Worm (Caenorhabditis elegans) whole organism, young adult: Measurements from ENCODE around the gene H28G03.3.
A peak's percentile ranks its signal among the peaks of the same experiment; 100 is the strongest.

Source experiments
- B0336.3 ChIP-seq: fragments of 200-800 bp; sonication (Bioruptor generic); IDR thresholded peaks from 2 replicates; pipeline ENCODE4 v1.3.6; 2022; ENCODE audit warnings: missing genetic modification characterization, missing compliant biosample characterization
- C17E4.6 ChIP-seq: fragments of 200-800 bp; sonication (Bioruptor generic); IDR thresholded peaks from 2 replicates; pipeline ENCODE4 v1.3.6; 2022; ENCODE audit warnings: missing genetic modification reagents, missing genetic modification characterization, missing compliant biosample characterization
- D2030.7 ChIP-seq: fragments of 200-800 bp; sonication (Bioruptor generic); IDR thresholded peaks from 2 replicates; pipeline ENCODE4 v1.3.6; 2022; ENCODE audit warnings: missing genetic modification reagents, missing genetic modification characterization, missing compliant biosample characterization
- F10E7.11 ChIP-seq: sonication (generic microtip); optimal IDR thresholded peaks from 2 replicates; lab custom pipeline; 2017; ENCODE audit warnings: mild to moderate bottlenecking, missing genetic modification characterization, moderate library complexity, missing compliant biosample characterization
- F22D6.2 ChIP-seq: sonication (generic microtip); optimal IDR thresholded peaks from 2 replicates; lab custom pipeline; 2016; ENCODE audit warnings: mild to moderate bottlenecking, missing genetic modification characterization, missing compliant biosample characterization
- F23B12.7 ChIP-seq: sonication (generic microtip); optimal IDR thresholded peaks from 2 replicates; lab custom pipeline; 2017; ENCODE audit warnings: missing genetic modification characterization, mild to moderate bottlenecking, missing compliant biosample characterization, antibody characterized with exemption, moderate library complexity; ENCODE audit not compliant: insufficient read depth
- F39B2.1 ChIP-seq: fragments of 200-800 bp; sonication (Bioruptor generic); IDR thresholded peaks from 2 replicates; pipeline ENCODE4 v1.3.6; 2022; ENCODE audit warnings: missing genetic modification reagents, missing genetic modification characterization, missing compliant biosample characterization
- F52B5.7 ChIP-seq: sonication (generic microtip); optimal IDR thresholded peaks from 2 replicates; lab custom pipeline; 2016; ENCODE audit warnings: mild to moderate bottlenecking, missing genetic modification characterization, missing compliant biosample characterization
- F57C9.4 ChIP-seq: sonication (generic microtip); optimal IDR thresholded peaks from 2 replicates; lab custom pipeline; 2017; ENCODE audit warnings: mild to moderate bottlenecking, missing genetic modification characterization, missing compliant biosample characterization
- K11D2.4 ChIP-seq: fragments of 200-800 bp; sonication (Bioruptor generic); IDR thresholded peaks from 2 replicates; pipeline ENCODE4 v1.3.6; 2022; ENCODE audit warnings: missing genetic modification reagents, missing genetic modification characterization, missing compliant biosample characterization
- K12H6.12 ChIP-seq: fragments of 200-800 bp; sonication (Bioruptor generic); optimal IDR thresholded peaks from 2 replicates; lab custom pipeline; 2018; ENCODE audit warnings: mild to moderate bottlenecking, missing genetic modification characterization, missing compliant biosample characterization
- Y56A3A.18 ChIP-seq: fragments of 200-800 bp; sonication (Bioruptor generic); IDR thresholded peaks from 2 replicates; pipeline ENCODE4 v1.3.6; 2022; ENCODE audit warnings: missing genetic modification reagents, missing genetic modification characterization, missing compliant biosample characterization
- Y67H2A.10 ChIP-seq: fragments of 200-800 bp; sonication (Bioruptor generic); conservative IDR thresholded peaks from 2 replicates; pipeline ENCODE4 v1.3.6; 2022; ENCODE audit warnings: missing genetic modification reagents, missing genetic modification characterization, missing compliant biosample characterization
- ZK185.1 ChIP-seq: sonication (generic microtip); optimal IDR thresholded peaks from 2 replicates; lab custom pipeline; 2016; ENCODE audit warnings: mild to moderate bottlenecking, missing genetic modification characterization, missing compliant biosample characterization; ENCODE audit not compliant: poor library complexity, severe bottlenecking
- aptf-2 ChIP-seq: fragments of 200-800 bp; sonication (Bioruptor generic); conservative IDR thresholded peaks from 2 replicates; pipeline ENCODE4 v1.3.6; 2022; ENCODE audit warnings: missing genetic modification reagents, missing genetic modification characterization, missing compliant biosample characterization
- attf-3 ChIP-seq: fragments of 200-800 bp; sonication (Bioruptor generic); conservative IDR thresholded peaks from 2 replicates; pipeline ENCODE4 v1.3.6; 2022; ENCODE audit warnings: missing genetic modification reagents, missing genetic modification characterization, missing compliant biosample characterization
- attf-6 ChIP-seq: fragments of 200-800 bp; sonication (Bioruptor generic); IDR thresholded peaks from 2 replicates; pipeline ENCODE4 v1.3.6; 2022; ENCODE audit warnings: missing genetic modification reagents, missing genetic modification characterization, missing compliant biosample characterization
- bed-2 ChIP-seq: fragments of 200-800 bp; sonication (Bioruptor generic); IDR thresholded peaks from 2 replicates; pipeline ENCODE4 v1.3.6; 2022; ENCODE audit warnings: missing genetic modification reagents, missing genetic modification characterization, missing compliant biosample characterization
- cebp-2 ChIP-seq: fragments of 200-800 bp; sonication (Bioruptor generic); IDR thresholded peaks from 2 replicates; pipeline ENCODE4 v1.3.6; 2022; ENCODE audit warnings: missing genetic modification characterization, missing compliant biosample characterization
- ceh-40 ChIP-seq: fragments of 200-800 bp; sonication (Bioruptor generic); IDR thresholded peaks from 2 replicates; pipeline ENCODE4 v1.3.6; 2022; ENCODE audit warnings: missing genetic modification characterization, missing compliant biosample characterization
- ceh-79 ChIP-seq: sonication (generic microtip); optimal IDR thresholded peaks from 2 replicates; lab custom pipeline; 2017; ENCODE audit warnings: mild to moderate bottlenecking, missing genetic modification characterization, missing compliant biosample characterization
- die-1 ChIP-seq: sonication (generic microtip); optimal IDR thresholded peaks from 2 replicates; lab custom pipeline; 2016; ENCODE audit warnings: missing genotype, mild to moderate bottlenecking, missing genetic modification characterization, missing compliant biosample characterization
- dox-1 ChIP-seq: fragments of 200-800 bp; sonication (Bioruptor generic); IDR thresholded peaks from 2 replicates; pipeline ENCODE4 v1.3.6; 2022; ENCODE audit warnings: missing genetic modification reagents, missing genetic modification characterization, missing compliant biosample characterization
- dpff-1 ChIP-seq: sonication (generic microtip); optimal IDR thresholded peaks from 2 replicates; lab custom pipeline; 2017; ENCODE audit warnings: mild to moderate bottlenecking, missing genetic modification characterization, missing compliant biosample characterization
- fkh-3 ChIP-seq: sonication (generic microtip); optimal IDR thresholded peaks from 2 replicates; lab custom pipeline; 2016; ENCODE audit warnings: mild to moderate bottlenecking, missing genetic modification characterization, missing compliant biosample characterization
- him-1 ChIP-seq: sonication (generic microtip); optimal IDR thresholded peaks from 2 replicates; lab custom pipeline; 2016; ENCODE audit warnings: missing genotype, missing genetic modification reagents, missing genetic modification characterization, missing compliant biosample characterization
- hrde-1 ChIP-seq: sonication (generic microtip); optimal IDR thresholded peaks from 2 replicates; lab custom pipeline; 2016; ENCODE audit warnings: missing genetic modification characterization, mild to moderate bottlenecking, missing compliant biosample characterization, moderate library complexity, missing genotype, missing genetic modification reagents, borderline replicate concordance
- hsf-1 ChIP-seq: fragments of 200-800 bp; sonication (Bioruptor generic); IDR thresholded peaks from 2 replicates; pipeline ENCODE4 v1.3.6; 2022; ENCODE audit warnings: missing genetic modification reagents, missing genetic modification characterization, missing compliant biosample characterization
- lag-1 ChIP-seq: fragments of 200-800 bp; sonication (Bioruptor generic); IDR thresholded peaks from 2 replicates; pipeline ENCODE4 v1.3.6; 2022; ENCODE audit warnings: missing genetic modification reagents, missing genetic modification characterization, missing compliant biosample characterization
- let-607 ChIP-seq, 2 experiments: fragments of 200-800 bp in 1 of 2; sonication (Bioruptor generic) in 1 of 2; sonication (generic microtip) in 1 of 2; optimal IDR thresholded peaks; 2 replicates each; lab custom pipeline; 2016 to 2018; ENCODE audit warnings: mild to moderate bottlenecking in 2 of 2, missing compliant biosample characterization in 2 of 2, missing genetic modification characterization in 2 of 2, moderate library complexity in 2 of 2, missing genotype in 1 of 2
- lin-54 ChIP-seq: fragments of 200-800 bp; sonication (Bioruptor generic); optimal IDR thresholded peaks from 2 replicates; lab custom pipeline; 2018; ENCODE audit warnings: mild to moderate bottlenecking, missing genetic modification characterization, missing compliant biosample characterization
- lsy-27 ChIP-seq: sonication (generic microtip); optimal IDR thresholded peaks from 2 replicates; lab custom pipeline; 2017; ENCODE audit warnings: missing genetic modification characterization, mild to moderate bottlenecking, missing compliant biosample characterization, antibody characterized with exemption, missing genotype, borderline replicate concordance; ENCODE audit not compliant: insufficient read depth
- madf-10 ChIP-seq: sonication (generic microtip); optimal IDR thresholded peaks from 2 replicates; lab custom pipeline; 2016; ENCODE audit warnings: mild to moderate bottlenecking, missing genetic modification characterization, missing compliant biosample characterization
- madf-6 ChIP-seq: fragments of 200-800 bp; sonication (Bioruptor generic); IDR thresholded peaks from 2 replicates; pipeline ENCODE4 v1.3.6; 2022; ENCODE audit warnings: missing genetic modification reagents, missing genetic modification characterization, missing compliant biosample characterization
- mel-28 ChIP-seq: sonication (generic microtip); optimal IDR thresholded peaks from 2 replicates; lab custom pipeline; 2016; ENCODE audit warnings: borderline replicate concordance, mild to moderate bottlenecking, missing genetic modification characterization, missing compliant biosample characterization
- nhr-179 ChIP-seq: sonication (generic microtip); optimal IDR thresholded peaks from 2 replicates; lab custom pipeline; 2016; ENCODE audit warnings: mild to moderate bottlenecking, missing genetic modification characterization, missing compliant biosample characterization
- pbrm-1 ChIP-seq: fragments of 200-800 bp; sonication (Bioruptor generic); IDR thresholded peaks from 2 replicates; pipeline ENCODE4 v1.3.6; 2022; ENCODE audit warnings: missing genetic modification reagents, missing genetic modification characterization, missing compliant biosample characterization
- rcor-1 ChIP-seq: fragments of 200-800 bp; sonication (Bioruptor generic); IDR thresholded peaks from 2 replicates; pipeline ENCODE4 v1.3.6; 2022; ENCODE audit warnings: missing genetic modification reagents, missing genetic modification characterization, missing compliant biosample characterization
- rec-8 ChIP-seq, 2 experiments: sonication (generic microtip); optimal IDR thresholded peaks; 2 replicates each; lab custom pipeline; 2016; ENCODE audit warnings: mild to moderate bottlenecking in 2 of 2, missing genetic modification characterization in 2 of 2, missing genetic modification reagents in 2 of 2, missing genotype in 2 of 2, missing biosample characterization in 1 of 2, missing compliant biosample characterization in 1 of 2, moderate library complexity in 1 of 2
- sea-2 ChIP-seq: fragments of 200-800 bp; sonication (Bioruptor generic); IDR thresholded peaks from 2 replicates; pipeline ENCODE4 v1.3.6; 2022; ENCODE audit warnings: missing genetic modification characterization, missing compliant biosample characterization
- tbp1 ChIP-seq: fragments of 200-800 bp; sonication (Bioruptor generic); optimal IDR thresholded peaks from 2 replicates; lab custom pipeline; 2018; ENCODE audit warnings: mild to moderate bottlenecking, missing genetic modification characterization, missing compliant biosample characterization
- unc-130 ChIP-seq: sonication (generic microtip); optimal IDR thresholded peaks from 2 replicates; lab custom pipeline; 2016; ENCODE audit warnings: missing genetic modification reagents, missing genetic modification characterization, missing compliant biosample characterization
- unc-62 ChIP-seq: fragments of 150-350 bp; optimal IDR thresholded peaks from 2 replicates; lab custom pipeline; 2014; ENCODE audit warnings: missing biosample characterization, missing genetic modification reagents, missing genetic modification characterization
- zfh-2 ChIP-seq: fragments of 200-800 bp; sonication (Bioruptor generic); conservative IDR thresholded peaks from 2 replicates; pipeline ENCODE4 v1.3.6; 2022; ENCODE audit warnings: missing genetic modification reagents, missing genetic modification characterization, missing compliant biosample characterization
- zim-3 ChIP-seq: sonication (generic microtip); optimal IDR thresholded peaks from 2 replicates; lab custom pipeline; 2017; ENCODE audit warnings: mild to moderate bottlenecking, missing genetic modification characterization, moderate library complexity, missing compliant biosample characterization
- ztf-25 ChIP-seq: fragments of 200-800 bp; sonication (Bioruptor generic); IDR thresholded peaks from 2 replicates; pipeline ENCODE4 v1.3.6; 2022; ENCODE audit warnings: missing genetic modification reagents, missing genetic modification characterization, missing compliant biosample characterization
- ztf-28 ChIP-seq: fragments of 200-800 bp; sonication (Bioruptor generic); IDR thresholded peaks from 2 replicates; pipeline ENCODE4 v1.3.6; 2022; ENCODE audit warnings: missing genetic modification reagents, missing genetic modification characterization, missing compliant biosample characterization
- ztf-3 ChIP-seq: fragments of 200-800 bp; sonication (Bioruptor generic); optimal IDR thresholded peaks from 2 replicates; lab custom pipeline; 2018; ENCODE audit warnings: mild to moderate bottlenecking, missing genetic modification characterization, missing compliant biosample characterization
- ztf-6 ChIP-seq: fragments of 200-800 bp; sonication (Bioruptor generic); IDR thresholded peaks from 2 replicates; pipeline ENCODE4 v1.3.6; 2022; ENCODE audit warnings: missing genetic modification reagents, missing genetic modification characterization, missing compliant biosample characterization

H28G03.3 gene

ce11 chrX:5213565-5213964, 12.6 kb downstream of the H28G03.3 start (continued):
- TF ChIP-seq ztf-3 (GFP tag; lab: Kevin White, UChicago) (no peak), D2030.7 (GFP tag; lab: Robert Waterston, UW) (no peak), attf-6 (GFP tag; lab: Robert Waterston, UW) (no peak), unc-130 (GFP tag; lab: Kevin White, UChicago) (no peak), rcor-1 (GFP tag; lab: Robert Waterston, UW) (no peak), F22D6.2 (tag; lab: Kevin White, UChicago) (no peak), F23B12.7 (tag; lab: Kevin White, UChicago) (no peak), F52B5.7 (no peak), lag-1 (GFP tag; lab: Robert Waterston, UW) (no peak), zim-3 (no peak), F10E7.11 (tag; lab: Kevin White, UChicago) (no peak), bed-2 (GFP tag; lab: Robert Waterston, UW) (no peak), sea-2 (GFP tag; lab: Robert Waterston, UW) (no peak), madf-6 (GFP tag; lab: Robert Waterston, UW) (no peak), tbp1 (GFP tag; lab: Kevin White, UChicago) (peak; percentile 22), Y67H2A.10 (no peak), F39B2.1 (no peak), pbrm-1 (GFP tag; lab: Robert Waterston, UW) (0 out of 2 replicates have a peak, but pooled peaks have one; percentile 19), aptf-2 (GFP tag; lab: Robert Waterston, UW) (no peak), let-607 (tag; optimal IDR thresholded peaks at IDR 0.05; lab: Kevin White, UChicago) (peak in 1 of 2 experiments; percentile 61), zfh-2 (GFP tag; lab: Robert Waterston, UW) (no peak), ztf-6 (GFP tag; lab: Robert Waterston, UW) (no peak), die-1 (tag; lab: Kevin White, UChicago) (no peak), K11D2.4 (GFP tag; lab: Robert Waterston, UW) (no peak), F57C9.4 (no peak), dox-1 (GFP tag; lab: Robert Waterston, UW) (0 out of 2 replicates have a peak, but pooled peaks have one; percentile 8), unc-62 (GFP tag; lab: Kevin White, UChicago) (no peak), ztf-28 (GFP tag; lab: Robert Waterston, UW) (no peak), C17E4.6 (GFP tag; lab: Robert Waterston, UW) (no peak), ceh-40 (GFP tag; lab: Robert Waterston, UW) (no peak), hsf-1 (GFP tag; lab: Robert Waterston, UW) (no peak), rec-8 (tag; optimal IDR thresholded peaks at IDR 0.05; lab: Kevin White, UChicago) (no peak), hrde-1 (no peak), ZK185.1 (tag; lab: Kevin White, UChicago) (no peak), B0336.3 (GFP tag; lab: Robert Waterston, UW) (no peak), lsy-27 (no peak), attf-3 (GFP tag; lab: Robert Waterston, UW) (no peak), Y56A3A.18 (GFP tag; lab: Robert Waterston, UW) (no peak), mel-28 (tag; lab: Kevin White, UChicago) (no peak), him-1 (tag; lab: Kevin White, UChicago) (no peak), lin-54 (GFP tag; lab: Kevin White, UChicago) (no peak), ceh-79 (no peak), dpff-1 (tag; lab: Kevin White, UChicago) (no peak), madf-10 (tag; lab: Kevin White, UChicago) (no peak), cebp-2 (GFP tag; lab: Robert Waterston, UW) (no peak), K12H6.12 (tag; lab: Kevin White, UChicago) (no peak), nhr-179 (no peak), ztf-25 (GFP tag; lab: Robert Waterston, UW) (no peak), fkh-3 (tag; lab: Kevin White, UChicago) (no peak)
